Fruit fly (Drosophila melanogaster) Kc167 (cell line): ENCODE results near the gene Brr2.

Source experiments
- Myc ChIP-seq: fragments of >200 bp; optimal IDR thresholded peaks from 2 replicates; lab custom pipeline; 2017; ENCODE audit warnings: missing external identifiers
- Sin3A ChIP-seq: fragments of >200 bp; optimal IDR thresholded peaks from 2 replicates; lab custom pipeline; 2018; ENCODE audit warnings: missing external identifiers
- h ChIP-seq: fragments of >200 bp; optimal IDR thresholded peaks from 3 replicates; lab custom pipeline; 2018; ENCODE audit warnings: missing external identifiers
- insv ChIP-seq: fragments of >200 bp; optimal IDR thresholded peaks from 3 replicates; lab custom pipeline; 2018; ENCODE audit warnings: missing external identifiers
- psq ChIP-seq: fragments of >200 bp; optimal IDR thresholded peaks from 2 replicates; lab custom pipeline; 2017; ENCODE audit warnings: missing external identifiers
- ttk ChIP-seq: sonication (Bioruptor generic); optimal IDR thresholded peaks from 2 replicates; lab custom pipeline; 2017; ENCODE audit warnings: missing external identifiers

Brr2 gene

dm6 chr3L:15952287-15952686 lies 15.4 kb downstream of the Brr2 start:
- TF ChIP-seq insv (lab: Kevin White, UChicago) (no peak), psq (lab: Kevin White, UChicago) (no peak), Sin3A (lab: Kevin White, UChicago) (no peak), ttk (lab: Kevin White, UChicago) (no peak), h (lab: Kevin White, UChicago) (no peak), Myc (lab: Kevin White, UChicago) (no peak)

dm6 chr3L:15940823-15941222 lies 26.8 kb downstream of the Brr2 start:
- no peak for TF ChIP-seq h (lab: Kevin White, UChicago)
- no peak for TF ChIP-seq Myc (lab: Kevin White, UChicago)
- TF ChIP-seq psq (lab: Kevin White, UChicago): no peak
- TF ChIP-seq Sin3A (lab: Kevin White, UChicago): no peak
- no peak for TF ChIP-seq insv (lab: Kevin White, UChicago)
- TF ChIP-seq ttk (lab: Kevin White, UChicago): no peak

DNA sequence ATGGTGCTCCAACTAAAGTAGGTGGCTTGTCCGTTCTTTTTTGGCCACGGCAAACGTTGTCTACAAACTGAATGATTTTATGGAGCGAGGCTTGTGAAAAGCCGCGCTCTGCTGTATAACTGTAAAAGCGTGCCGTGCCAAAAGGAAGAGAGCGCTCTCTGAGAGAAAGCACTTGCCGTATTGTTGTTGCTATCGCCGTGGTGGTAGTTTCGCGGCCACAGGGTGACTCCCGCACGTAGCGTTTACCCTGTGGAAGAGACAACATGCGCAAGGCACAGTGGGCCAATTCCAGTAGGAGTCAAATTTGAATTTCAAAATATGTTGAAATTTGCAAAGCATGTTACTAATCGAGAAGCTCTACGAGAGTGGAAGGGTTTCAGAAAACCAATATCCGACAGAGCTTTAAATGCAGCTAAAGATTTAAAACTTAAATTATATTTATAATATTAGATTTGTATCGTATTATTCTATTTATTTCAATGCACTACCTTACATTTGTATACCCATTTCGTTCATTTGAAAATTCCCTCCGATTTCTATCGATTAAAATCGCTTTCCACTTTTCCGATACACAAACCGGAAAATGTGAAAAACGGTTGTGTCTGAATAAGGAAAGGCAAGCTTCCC lies 42.7 kb downstream of the Brr2 start, which contains the start of gene sff:
Gene sff (minus strand): TSS at position 51 of the 627 bp plus-strand sequence.
- TF ChIP-seq ttk (lab: Kevin White, UChicago): no peak
- no peak for TF ChIP-seq insv (lab: Kevin White, UChicago)
- TF ChIP-seq psq (lab: Kevin White, UChicago): no peak
- no peak for TF ChIP-seq Myc (lab: Kevin White, UChicago)
- no peak for TF ChIP-seq h (lab: Kevin White, UChicago)
- TF ChIP-seq Sin3A (lab: Kevin White, UChicago): no peak

DNA sequence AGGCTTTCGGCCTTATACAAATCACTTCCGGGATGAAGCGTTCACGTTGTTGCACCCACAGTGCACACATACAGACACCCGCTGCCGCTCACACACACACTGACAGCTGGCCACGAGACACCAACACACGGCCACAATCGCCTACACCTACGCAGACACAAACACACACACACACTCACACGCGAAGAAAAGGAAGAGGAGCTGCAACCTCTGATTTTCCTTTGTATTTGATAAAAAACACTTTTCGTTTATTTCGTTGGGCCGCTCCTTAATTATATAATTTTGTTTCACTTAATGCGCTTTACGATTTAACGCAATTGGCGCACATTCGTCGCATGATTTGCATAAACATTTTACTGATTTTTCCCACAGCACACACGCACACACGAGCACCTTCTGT lies 43.4 kb downstream of the Brr2 start:
- no peak for TF ChIP-seq Myc (lab: Kevin White, UChicago)
- no peak for TF ChIP-seq Sin3A (lab: Kevin White, UChicago)
- no peak for TF ChIP-seq insv (lab: Kevin White, UChicago)
- no peak for TF ChIP-seq psq (lab: Kevin White, UChicago)
- no peak for TF ChIP-seq h (lab: Kevin White, UChicago)
- no peak for TF ChIP-seq ttk (lab: Kevin White, UChicago)

- no peak for TF ChIP-seq Myc (lab: Kevin White, UChicago)
Measured at dm6 chr3L:15923352-15923751, 44.3 kb downstream of the Brr2 start.

DNA sequence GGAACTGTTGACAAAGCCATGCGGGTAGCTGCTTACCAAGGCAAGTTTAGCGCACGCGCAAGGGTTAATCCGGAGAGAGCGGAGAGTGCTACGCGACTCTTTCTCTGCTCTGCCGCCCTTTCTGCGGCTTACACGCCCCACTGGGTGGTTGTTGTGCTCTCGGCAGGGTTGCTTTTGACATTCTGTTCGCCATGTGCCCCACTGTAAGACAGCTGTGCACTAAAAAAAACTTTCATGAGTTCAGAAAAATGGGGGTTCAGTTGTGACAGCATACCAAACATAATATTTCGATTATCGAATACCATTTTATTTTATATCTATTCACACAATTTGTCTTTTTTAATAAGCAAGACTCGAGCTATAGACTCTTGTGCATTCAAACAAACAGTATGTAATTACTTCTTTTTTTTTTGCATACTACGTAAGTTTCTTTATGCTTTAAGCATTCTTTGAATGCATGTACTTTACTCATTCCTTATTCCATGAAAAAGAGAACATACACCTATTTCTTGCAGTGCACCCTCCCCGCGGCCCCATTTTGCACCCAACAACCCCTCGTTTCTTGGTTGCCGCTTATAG lies 46.5 kb downstream of the Brr2 start:
- TF ChIP-seq psq (lab: Kevin White, UChicago) (no peak), Myc (lab: Kevin White, UChicago) (no peak), ttk (lab: Kevin White, UChicago) (no peak), h (lab: Kevin White, UChicago) (no peak), insv (lab: Kevin White, UChicago) (no peak), Sin3A (lab: Kevin White, UChicago) (no peak)
